Fruit fly (Drosophila melanogaster) whole organism, prepupa: ENCODE results near the gene CG4404.
A peak's percentile ranks its signal among the peaks of the same experiment; 100 is the strongest.

Experiments used
- Blimp-1 ChIP-seq: fragments of 200-800 bp; sonication (Bioruptor generic); optimal IDR thresholded peaks from 3 replicates; lab custom pipeline; 2017; ENCODE audit warnings: missing biosample characterization, missing genetic modification characterization, mild to moderate bottlenecking, moderate library complexity, missing genetic modification reagents
- CG10631 ChIP-seq: fragments of 200-800 bp; sonication (Bioruptor generic); optimal IDR thresholded peaks from 2 replicates; lab custom pipeline; 2016; ENCODE audit warnings: missing biosample characterization, missing genetic modification characterization
- CG10669 ChIP-seq: fragments of 200-800 bp; sonication (Bioruptor generic); optimal IDR thresholded peaks from 3 replicates; lab custom pipeline; 2018; ENCODE audit warnings: missing biosample characterization, mild to moderate bottlenecking, missing genetic modification characterization, moderate library complexity
- CG11294 ChIP-seq: fragments of 200-800 bp; sonication (Bioruptor generic); IDR thresholded peaks from 2 replicates; pipeline ENCODE4 v1.3.6; 2022; ENCODE audit warnings: missing biosample characterization, missing genetic modification characterization
- CG11762 ChIP-seq: fragments of 200-800 bp; sonication (Bioruptor generic); optimal IDR thresholded peaks from 3 replicates; lab custom pipeline; 2016; ENCODE audit warnings: missing biosample characterization, missing genetic modification characterization; ENCODE audit not compliant: insufficient read depth
- CG11902 ChIP-seq: fragments of 200-800 bp; sonication (Bioruptor generic); optimal IDR thresholded peaks from 3 replicates; lab custom pipeline; 2016; ENCODE audit warnings: missing biosample characterization, missing genetic modification characterization
- CG16779 ChIP-seq: fragments of 200-800 bp; sonication (Bioruptor generic); optimal IDR thresholded peaks from 3 replicates; lab custom pipeline; 2017; ENCODE audit warnings: missing biosample characterization, mild to moderate bottlenecking, missing genetic modification characterization
- CG3032 ChIP-seq: fragments of 200-800 bp; optimal IDR thresholded peaks from 2 replicates; lab custom pipeline; 2019; ENCODE audit warnings: missing biosample characterization, mild to moderate bottlenecking, missing genetic modification characterization, moderate library complexity
- CG31627 ChIP-seq: fragments of 200-800 bp; sonication (Bioruptor generic); optimal IDR thresholded peaks from 3 replicates; lab custom pipeline; 2016; ENCODE audit warnings: missing biosample characterization, missing genetic modification characterization
- CG3919 ChIP-seq: fragments of 200-800 bp; sonication (Bioruptor generic); optimal IDR thresholded peaks from 3 replicates; lab custom pipeline; 2016; ENCODE audit warnings: missing biosample characterization, missing genetic modification characterization
- CG6163 ChIP-seq: fragments of 200-800 bp; sonication (Bioruptor generic); IDR thresholded peaks from 3 replicates; pipeline ENCODE4 v1.3.6; 2022; ENCODE audit warnings: missing biosample characterization, missing genetic modification characterization
- CG6276 ChIP-seq: fragments of 200-800 bp; sonication (Bioruptor generic); optimal IDR thresholded peaks from 2 replicates; lab custom pipeline; 2017; ENCODE audit warnings: missing biosample characterization, mild to moderate bottlenecking, missing genetic modification characterization
- CG6792 ChIP-seq: fragments of 200-800 bp; sonication (Bioruptor generic); optimal IDR thresholded peaks from 3 replicates; lab custom pipeline; 2016; ENCODE audit warnings: missing biosample characterization, missing genetic modification characterization
- CG6808 ChIP-seq: fragments of 200-800 bp; sonication (Bioruptor generic); optimal IDR thresholded peaks from 3 replicates; lab custom pipeline; 2017; ENCODE audit warnings: missing biosample characterization, missing genetic modification characterization, mild to moderate bottlenecking, moderate library complexity, missing genetic modification reagents
- CG7368 ChIP-seq: fragments of 200-800 bp; sonication (Bioruptor generic); optimal IDR thresholded peaks from 3 replicates; lab custom pipeline; 2016; ENCODE audit warnings: missing biosample characterization, missing genetic modification characterization
- CG8319 ChIP-seq: fragments of 200-800 bp; sonication (Bioruptor generic); optimal IDR thresholded peaks from 3 replicates; lab custom pipeline; 2016; ENCODE audit warnings: missing biosample characterization, missing genetic modification characterization
- Eip75B ChIP-seq: fragments of 200-800 bp; sonication (Bioruptor generic); optimal IDR thresholded peaks from 3 replicates; lab custom pipeline; 2016; ENCODE audit warnings: missing biosample characterization, missing genetic modification characterization
- Eip93F ChIP-seq: fragments of 200-800 bp; sonication (Bioruptor generic); optimal IDR thresholded peaks from 2 replicates; lab custom pipeline; 2016; ENCODE audit warnings: missing biosample characterization, mild to moderate bottlenecking, missing genetic modification characterization
- Ets21C ChIP-seq: fragments of 200-800 bp; sonication (Bioruptor generic); optimal IDR thresholded peaks from 3 replicates; lab custom pipeline; 2016; ENCODE audit warnings: missing biosample characterization, missing genetic modification characterization
- Ets96B ChIP-seq: fragments of 200-800 bp; optimal IDR thresholded peaks from 2 replicates; lab custom pipeline; 2019; ENCODE audit warnings: missing biosample characterization, mild to moderate bottlenecking, missing genetic modification characterization, moderate library complexity
- Gug ChIP-seq: fragments of 200-800 bp; sonication (Bioruptor generic); IDR thresholded peaks from 2 replicates; pipeline ENCODE4 v1.3.6; 2022; ENCODE audit warnings: missing biosample characterization, missing genetic modification characterization
- Hr38 ChIP-seq: sonication (Bioruptor generic); optimal IDR thresholded peaks from 2 replicates; lab custom pipeline; 2016; ENCODE audit warnings: missing biosample characterization, missing genetic modification characterization
- Hr39 ChIP-seq: fragments of 200-800 bp; sonication (Bioruptor generic); optimal IDR thresholded peaks from 2 replicates; lab custom pipeline; 2016; ENCODE audit warnings: missing biosample characterization, missing genetic modification characterization
- Hr4 ChIP-seq: fragments of 200-800 bp; sonication (Bioruptor generic); optimal IDR thresholded peaks from 3 replicates; lab custom pipeline; 2016; ENCODE audit warnings: missing biosample characterization, missing genetic modification characterization
- Lpt ChIP-seq: fragments of 200-800 bp; sonication (Bioruptor generic); optimal IDR thresholded peaks from 3 replicates; lab custom pipeline; 2016; ENCODE audit warnings: missing biosample characterization, missing genetic modification characterization
- OdsH ChIP-seq: fragments of 200-800 bp; sonication (Bioruptor generic); optimal IDR thresholded peaks from 3 replicates; lab custom pipeline; 2016; ENCODE audit warnings: missing biosample characterization, missing genetic modification characterization
- Smox ChIP-seq: fragments of 200-800 bp; sonication (Bioruptor generic); optimal IDR thresholded peaks from 3 replicates; lab custom pipeline; 2016; ENCODE audit warnings: missing biosample characterization, missing genetic modification characterization
- Sox102F ChIP-seq: fragments of 200-800 bp; sonication (Bioruptor generic); optimal IDR thresholded peaks from 2 replicates; lab custom pipeline; 2016; ENCODE audit warnings: missing biosample characterization, mild to moderate bottlenecking, missing genetic modification characterization
- Sox15 ChIP-seq: fragments of 200-800 bp; sonication (Bioruptor generic); optimal IDR thresholded peaks from 3 replicates; lab custom pipeline; 2016; ENCODE audit warnings: missing biosample characterization, missing genetic modification characterization
- achi ChIP-seq: fragments of 200-800 bp; sonication (Bioruptor generic); optimal IDR thresholded peaks from 3 replicates; lab custom pipeline; 2016; ENCODE audit warnings: missing biosample characterization, missing genetic modification characterization
- acj6 ChIP-seq: fragments of 200-800 bp; sonication (Bioruptor generic); optimal IDR thresholded peaks from 3 replicates; lab custom pipeline; 2016; ENCODE audit warnings: missing biosample characterization, missing genetic modification characterization
- cyc ChIP-seq: fragments of 200-800 bp; sonication (Bioruptor generic); optimal IDR thresholded peaks from 3 replicates; lab custom pipeline; 2016; ENCODE audit warnings: missing biosample characterization, missing genetic modification characterization
- dac ChIP-seq: fragments of 200-800 bp; sonication (Bioruptor generic); optimal IDR thresholded peaks from 2 replicates; lab custom pipeline; 2017; ENCODE audit warnings: missing biosample characterization, mild to moderate bottlenecking, missing genetic modification characterization
- dsx ChIP-seq: fragments of 200-800 bp; optimal IDR thresholded peaks from 3 replicates; lab custom pipeline; 2019; ENCODE audit warnings: missing biosample characterization, mild to moderate bottlenecking, missing genetic modification characterization, moderate library complexity; ENCODE audit not compliant: poor library complexity, severe bottlenecking
- eg ChIP-seq: fragments of 200-800 bp; sonication (Bioruptor generic); IDR thresholded peaks from 3 replicates; pipeline ENCODE4 v1.3.6; 2022; ENCODE audit warnings: missing biosample characterization, missing genetic modification characterization
- fd59A ChIP-seq: fragments of 200-800 bp; sonication (Bioruptor generic); optimal IDR thresholded peaks from 2 replicates; lab custom pipeline; 2017; ENCODE audit warnings: missing biosample characterization, mild to moderate bottlenecking, missing genetic modification characterization, missing genetic modification reagents
- lz ChIP-seq: fragments of 200-800 bp; sonication (Bioruptor generic); optimal IDR thresholded peaks from 3 replicates; lab custom pipeline; 2016; ENCODE audit warnings: missing biosample characterization, missing genetic modification characterization
- net ChIP-seq: fragments of 200-800 bp; sonication (Bioruptor generic); optimal IDR thresholded peaks from 3 replicates; lab custom pipeline; 2016; ENCODE audit warnings: missing biosample characterization, missing genetic modification characterization
- pdm3 ChIP-seq: fragments of 200-800 bp; sonication (Bioruptor generic); optimal IDR thresholded peaks from 3 replicates; lab custom pipeline; 2016; ENCODE audit warnings: missing biosample characterization, missing genetic modification characterization
- salr ChIP-seq, 2 experiments: fragments of 200-800 bp; sonication (Bioruptor generic); optimal IDR thresholded peaks; 3 replicates each; lab custom pipeline; 2016 to 2018; ENCODE audit warnings: missing biosample characterization in 2 of 2, missing genetic modification characterization in 2 of 2, mild to moderate bottlenecking in 1 of 2
- spab ChIP-seq: fragments of 200-800 bp; sonication (Bioruptor generic); optimal IDR thresholded peaks from 2 replicates; lab custom pipeline; 2017; ENCODE audit warnings: missing biosample characterization, mild to moderate bottlenecking, missing genetic modification characterization, missing genetic modification reagents
- ss ChIP-seq, 2 experiments: fragments of 200-800 bp; sonication (Bioruptor generic); optimal IDR thresholded peaks; 2 replicates in 1 of 2; 3 replicates in 1 of 2; lab custom pipeline; 2017 to 2018; ENCODE audit warnings: mild to moderate bottlenecking in 2 of 2, missing biosample characterization in 2 of 2, missing genetic modification characterization in 2 of 2, moderate library complexity in 1 of 2
- svp ChIP-seq: fragments of 200-800 bp; sonication (Bioruptor generic); peaks from one replicate; lab custom pipeline; 2016; ENCODE audit warnings: missing biosample characterization, missing genetic modification characterization
- topi ChIP-seq: fragments of 200-800 bp; sonication (Bioruptor generic); optimal IDR thresholded peaks from 3 replicates; lab custom pipeline; 2016; ENCODE audit warnings: missing biosample characterization, missing genetic modification characterization
- vri ChIP-seq: fragments of 200-800 bp; sonication (Bioruptor generic); optimal IDR thresholded peaks from 3 replicates; lab custom pipeline; 2016; ENCODE audit warnings: missing biosample characterization, mild to moderate bottlenecking, missing genetic modification characterization

CG4404 gene

DNA sequence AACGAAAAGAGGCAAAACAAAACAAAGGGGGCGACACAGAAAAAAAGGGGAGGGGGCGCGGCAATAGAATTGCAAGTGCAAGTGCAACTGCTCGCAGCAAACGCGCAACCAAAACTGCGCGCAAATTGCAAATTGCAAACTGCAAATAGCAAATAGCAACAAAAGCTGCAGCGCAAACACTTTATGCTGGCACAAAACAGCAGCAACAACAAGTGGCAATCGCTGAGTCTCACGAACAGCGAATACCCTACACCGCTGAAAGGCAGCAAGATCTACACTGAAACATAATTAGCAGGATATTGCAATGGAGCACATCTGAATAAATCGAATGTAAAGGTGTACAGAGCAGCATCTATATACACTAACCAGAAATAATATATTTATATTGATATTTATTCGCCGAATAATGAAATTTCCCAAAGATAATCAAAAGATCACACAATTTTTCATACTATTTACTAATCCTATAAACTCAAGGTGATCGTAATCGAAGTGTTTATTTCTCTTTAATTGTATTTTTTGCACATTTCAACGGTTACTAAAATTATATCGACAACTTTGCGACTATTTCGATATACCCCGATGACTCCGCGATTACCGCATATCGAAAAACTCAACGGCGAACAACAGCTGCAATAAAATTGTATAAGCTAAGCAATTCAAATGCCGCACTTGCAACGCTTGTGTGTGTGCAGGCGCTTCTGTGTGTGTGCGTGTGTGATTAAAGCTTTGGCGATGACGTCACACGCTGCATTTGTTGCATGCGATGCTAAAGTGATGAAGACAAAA is at the start of gene CG4404 (continued):
- TF ChIP-seq CG31627 (GFP tag; lab: Kevin White, UChicago) (no peak), CG6792 (no peak), lz (GFP tag; lab: Kevin White, UChicago) (no peak), svp (GFP tag; lab: Kevin White, UChicago) (no peak), vri (no peak), fd59A (GFP tag; lab: Kevin White, UChicago) (no peak), CG10631 (GFP tag; lab: Kevin White, UChicago) (no peak), CG6808 (no peak), spab (GFP tag; lab: Kevin White, UChicago) (no peak)
- TF ChIP-seq, all 60 proteins: peak for 11

DNA sequence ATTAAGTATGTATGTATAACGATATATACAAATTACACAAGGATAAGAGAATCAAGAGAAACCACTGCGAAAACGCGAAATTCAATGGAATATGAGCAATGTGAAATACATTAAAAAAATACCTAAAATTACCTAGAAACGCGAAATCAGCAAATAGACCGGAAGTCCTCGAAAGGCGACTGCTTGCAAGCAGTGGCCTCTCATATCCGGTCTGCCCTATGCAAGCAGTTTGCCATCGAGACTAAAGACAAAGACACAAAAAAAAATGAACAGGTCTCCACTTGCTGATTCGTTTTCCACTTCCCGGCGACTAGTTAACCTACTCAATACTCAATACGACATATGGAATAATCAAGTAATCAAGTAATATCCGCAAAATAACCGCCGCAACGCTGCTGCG is 41.9 kb upstream of the CG4404 start:
- TF ChIP-seq CG11902 (GFP tag; lab: Kevin White, UChicago), result no peak
- TF ChIP-seq dsx (GFP tag; lab: Kevin White, UChicago), result no peak
- TF ChIP-seq net (GFP tag; lab: Kevin White, UChicago), result no peak
- TF ChIP-seq CG7368 (GFP tag; lab: Kevin White, UChicago), result no peak
- no peak for TF ChIP-seq dac (GFP tag; lab: Kevin White, UChicago)
- no peak for TF ChIP-seq Hr39
- no peak for TF ChIP-seq eg (GFP tag; lab: Robert Waterston, UW)
- no peak for TF ChIP-seq salr (GFP tag; optimal IDR thresholded peaks at IDR 0.05; lab: Kevin White, UChicago)
- no peak for TF ChIP-seq CG6276 (GFP tag; lab: Kevin White, UChicago)
- TF ChIP-seq Sox102F (GFP tag; lab: Kevin White, UChicago), result no peak
- TF ChIP-seq CG6163 (GFP tag; lab: Robert Waterston, UW), result no peak
- TF ChIP-seq Gug, result no peak
- no peak for TF ChIP-seq Ets96B (tag; lab: Kevin White, UChicago)
- no peak for TF ChIP-seq CG3919 (GFP tag; lab: Kevin White, UChicago)
- TF ChIP-seq Eip93F (GFP tag; lab: Kevin White, UChicago), result no peak
- TF ChIP-seq CG11294 (GFP tag; lab: Robert Waterston, UW), result no peak
- TF ChIP-seq lz (GFP tag; lab: Kevin White, UChicago), result no peak
- TF ChIP-seq Hr4, result no peak

DNA sequence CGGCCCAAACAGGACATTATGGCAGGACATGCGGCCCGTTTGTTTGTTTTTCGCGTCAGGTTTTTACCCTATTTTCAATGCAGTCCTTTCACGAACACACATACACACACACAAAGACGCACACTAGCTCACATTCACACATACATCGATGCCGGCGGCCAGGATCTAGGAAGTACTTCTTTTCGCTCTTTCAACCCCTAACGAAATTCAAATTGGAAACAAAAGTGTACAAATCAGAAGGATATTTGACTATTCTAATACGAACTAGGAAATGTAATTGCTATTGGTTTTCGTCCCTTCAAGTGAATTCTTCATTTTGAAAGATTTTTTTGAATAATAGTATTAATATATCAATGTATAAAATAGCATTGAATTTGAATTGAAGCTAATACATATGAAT is 34.6 kb upstream of the CG4404 start:
- peak; percentile 20 for TF ChIP-seq svp (GFP tag; lab: Kevin White, UChicago)
- TF ChIP-seq dac (GFP tag; lab: Kevin White, UChicago), result no peak

DNA sequence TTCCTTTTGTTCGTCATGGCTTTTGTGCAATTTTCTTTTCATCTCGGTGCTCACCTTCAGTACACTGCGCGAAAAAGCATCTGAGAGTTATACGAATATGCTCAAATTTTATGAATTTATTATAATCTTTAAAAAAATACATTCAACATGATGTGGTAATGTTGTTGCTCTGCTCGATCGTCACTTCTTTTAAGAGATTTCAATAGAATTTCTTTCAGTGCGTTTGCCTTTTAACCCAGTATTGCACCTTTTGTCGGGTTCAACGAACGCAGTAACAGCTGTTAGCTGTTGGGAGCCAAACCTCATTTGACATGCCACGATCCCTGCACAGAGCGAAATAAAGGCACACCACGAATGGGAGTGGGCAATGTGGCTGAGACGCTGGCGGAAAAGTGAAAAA is 34.1 kb upstream of the CG4404 start:
- TF ChIP-seq Lpt (GFP tag; lab: Kevin White, UChicago) (no peak), CG16779 (tag; lab: Kevin White, UChicago) (no peak), Hr38 (GFP tag; lab: Kevin White, UChicago) (no peak), CG8319 (GFP tag; lab: Kevin White, UChicago) (no peak), Hr39 (peak; percentile 6), CG3032 (peak; percentile 23), topi (GFP tag; lab: Kevin White, UChicago) (peak; percentile 41), svp (GFP tag; lab: Kevin White, UChicago) (peak; percentile 57), lz (GFP tag; lab: Kevin White, UChicago) (peak; percentile 17), pdm3 (peak; percentile 23), Ets21C (GFP tag; lab: Kevin White, UChicago) (no peak), cyc (no peak), CG10669 (GFP tag; lab: Kevin White, UChicago) (peak; percentile 16), Eip75B (GFP tag; lab: Kevin White, UChicago) (no peak), CG3919 (GFP tag; lab: Kevin White, UChicago) (peak; percentile 3), Sox15 (GFP tag; lab: Kevin White, UChicago) (no peak), CG11762 (GFP tag; lab: Kevin White, UChicago) (no peak), Blimp-1 (GFP tag; lab: Kevin White, UChicago) (no peak), CG31627 (GFP tag; lab: Kevin White, UChicago) (peak; percentile 8), OdsH (GFP tag; lab: Kevin White, UChicago) (peak; percentile 24), achi (GFP tag; lab: Kevin White, UChicago) (peak; percentile 3), ss (GFP tag; optimal IDR thresholded peaks at IDR 0.05; lab: Kevin White, UChicago) (peak in 1 of 2 experiments; percentile 4), acj6 (peak; percentile 13), Smox (peak; percentile 18)
